Fruit fly (Drosophila melanogaster) whole organism, pupa: ENCODE results near the gene Scsalpha1.

Experiments
- CG10348 ChIP-seq: fragments of 200-800 bp; sonication (Bioruptor generic); IDR thresholded peaks from 2 replicates; pipeline ENCODE4 v1.3.6; 2022; ENCODE audit warnings: missing biosample characterization, missing genetic modification characterization
- CG12605 ChIP-seq: fragments of 200-800 bp; sonication (Bioruptor generic); IDR thresholded peaks from 2 replicates; pipeline ENCODE4 v1.3.6; 2022; ENCODE audit warnings: missing biosample characterization, missing genetic modification characterization
- CG13204 ChIP-seq: fragments of 200-800 bp; sonication (Bioruptor generic); optimal IDR thresholded peaks from 2 replicates; lab custom pipeline; 2018; ENCODE audit warnings: missing biosample characterization, mild to moderate bottlenecking, missing genetic modification characterization, moderate library complexity
- CG14655 ChIP-seq: fragments of 200-800 bp; sonication (Bioruptor generic); optimal IDR thresholded peaks from 3 replicates; lab custom pipeline; 2017; ENCODE audit warnings: mild to moderate bottlenecking, missing biosample characterization, missing genetic modification reagents, missing genetic modification characterization
- CG15710 ChIP-seq: fragments of 200-800 bp; sonication (Bioruptor generic); optimal IDR thresholded peaks from 2 replicates; lab custom pipeline; 2018; ENCODE audit warnings: missing biosample characterization, mild to moderate bottlenecking, missing genetic modification characterization, moderate library complexity
- CG17806 ChIP-seq: fragments of 200-800 bp; sonication (Bioruptor generic); optimal IDR thresholded peaks from 2 replicates; lab custom pipeline; 2018; ENCODE audit warnings: missing biosample characterization, mild to moderate bottlenecking, missing genetic modification characterization, moderate library complexity
- CG32121 ChIP-seq: fragments of 200-800 bp; sonication (Bioruptor generic); IDR thresholded peaks from 2 replicates; pipeline ENCODE4 v1.3.6; 2022; ENCODE audit warnings: missing biosample characterization, missing genetic modification characterization
- CG34367 ChIP-seq: fragments of 200-800 bp; sonication (Bioruptor generic); optimal IDR thresholded peaks from 2 replicates; lab custom pipeline; 2018; ENCODE audit warnings: missing biosample characterization, mild to moderate bottlenecking, missing genetic modification characterization
- CG4496 ChIP-seq: fragments of 200-800 bp; sonication (Bioruptor generic); IDR thresholded peaks from 3 replicates; pipeline ENCODE4 v1.3.6; 2022; ENCODE audit warnings: missing biosample characterization, missing genetic modification characterization
- CG8159 ChIP-seq: fragments of 200-800 bp; sonication (Bioruptor generic); optimal IDR thresholded peaks from 3 replicates; lab custom pipeline; 2018; ENCODE audit warnings: missing biosample characterization, mild to moderate bottlenecking, missing genetic modification characterization, moderate library complexity
- CG8301 ChIP-seq: fragments of 200-800 bp; sonication (Bioruptor generic); optimal IDR thresholded peaks from 2 replicates; lab custom pipeline; 2018; ENCODE audit warnings: missing biosample characterization, mild to moderate bottlenecking, missing genetic modification characterization
- CG9948 ChIP-seq: fragments of 200-800 bp; sonication (Bioruptor generic); optimal IDR thresholded peaks from 2 replicates; lab custom pipeline; 2018; ENCODE audit warnings: missing biosample characterization, mild to moderate bottlenecking, missing genetic modification characterization, moderate library complexity
- D1 ChIP-seq: fragments of 200-800 bp; sonication (Bioruptor generic); optimal IDR thresholded peaks from 2 replicates; lab custom pipeline; 2018; ENCODE audit warnings: missing biosample characterization, mild to moderate bottlenecking, missing genetic modification characterization, moderate library complexity
- EcR ChIP-seq: fragments of 200-800 bp; sonication (Bioruptor generic); optimal IDR thresholded peaks from 3 replicates; lab custom pipeline; 2019; ENCODE audit warnings: missing biosample characterization, missing genetic modification characterization, mild to moderate bottlenecking, moderate library complexity, missing genetic modification reagents
- Ets98B ChIP-seq: fragments of 200-800 bp; sonication (Bioruptor generic); IDR thresholded peaks from 2 replicates; pipeline ENCODE4 v1.3.6; 2022; ENCODE audit warnings: missing biosample characterization, missing genetic modification characterization
- Pif1A ChIP-seq: fragments of 200-800 bp; sonication (Bioruptor generic); optimal IDR thresholded peaks from 3 replicates; lab custom pipeline; 2016; ENCODE audit warnings: missing biosample characterization, missing genetic modification characterization
- Pif1B ChIP-seq: fragments of 200-800 bp; sonication (Bioruptor generic); optimal IDR thresholded peaks from 3 replicates; lab custom pipeline; 2016; ENCODE audit warnings: missing biosample characterization, missing genetic modification characterization
- Snoo ChIP-seq: fragments of 200-800 bp; sonication (Bioruptor generic); optimal IDR thresholded peaks from 3 replicates; lab custom pipeline; 2017; ENCODE audit warnings: missing biosample characterization, mild to moderate bottlenecking, missing genetic modification characterization, inconsistent platforms
- fd96Ca ChIP-seq: fragments of 200-800 bp; sonication (Bioruptor generic); IDR thresholded peaks from 3 replicates; pipeline ENCODE4 v1.3.6; 2022; ENCODE audit warnings: missing biosample characterization, missing genetic modification characterization
- gl ChIP-seq: fragments of 200-800 bp; sonication (Bioruptor generic); optimal IDR thresholded peaks from 2 replicates; lab custom pipeline; 2018; ENCODE audit warnings: missing biosample characterization, mild to moderate bottlenecking, missing genetic modification characterization
- rn ChIP-seq: fragments of 200-800 bp; sonication (Bioruptor generic); IDR thresholded peaks from 2 replicates; pipeline ENCODE4 v1.3.6; 2022; ENCODE audit warnings: missing biosample characterization, missing genetic modification characterization

The Scsalpha1 gene

dm6 chr3L:3802677-3803076 lies 11.3 kb upstream of the Scsalpha1 start:
- peak; percentile 57 for TF ChIP-seq CG8159
- no peak for TF ChIP-seq CG13204 (GFP tag; lab: Kevin White, UChicago)
- TF ChIP-seq CG14655 (GFP tag; lab: Kevin White, UChicago): no peak
- peak; percentile 59 for TF ChIP-seq Snoo (tag; lab: Kevin White, UChicago)
- TF ChIP-seq CG8301 (tag; lab: Kevin White, UChicago): peak; percentile 25
- peak; percentile 73 for TF ChIP-seq Ets98B (GFP tag; lab: Robert Waterston, UW)
- peak; percentile 21 for TF ChIP-seq CG9948
- no peak for TF ChIP-seq gl (tag; lab: Kevin White, UChicago)
- TF ChIP-seq CG4496: peak; percentile 83
- TF ChIP-seq CG15710: peak; percentile 73
- no peak for TF ChIP-seq CG10348 (GFP tag; lab: Robert Waterston, UW)
- no peak for TF ChIP-seq D1 (tag; lab: Kevin White, UChicago)
- TF ChIP-seq fd96Ca (GFP tag; lab: Robert Waterston, UW): peak; percentile 85; the same call in 2 of the 3 replicates
- TF ChIP-seq EcR: no peak
- 0 out of 2 replicates have a peak, but pooled peaks have one; percentile 9 for TF ChIP-seq rn (GFP tag; lab: Robert Waterston, UW)
- no peak for TF ChIP-seq Pif1A
- TF ChIP-seq CG12605 (GFP tag; lab: Robert Waterston, UW): peak; percentile 50; the same call in 1 of the 2 replicates
- TF ChIP-seq CG32121 (GFP tag; lab: Robert Waterston, UW): peak; percentile 60
- peak; percentile 48 for TF ChIP-seq CG17806 (tag; lab: Kevin White, UChicago)
- TF ChIP-seq CG34367 (tag; lab: Kevin White, UChicago): peak; percentile 70
- TF ChIP-seq Pif1B (GFP tag; lab: Kevin White, UChicago): no peak

DNA sequence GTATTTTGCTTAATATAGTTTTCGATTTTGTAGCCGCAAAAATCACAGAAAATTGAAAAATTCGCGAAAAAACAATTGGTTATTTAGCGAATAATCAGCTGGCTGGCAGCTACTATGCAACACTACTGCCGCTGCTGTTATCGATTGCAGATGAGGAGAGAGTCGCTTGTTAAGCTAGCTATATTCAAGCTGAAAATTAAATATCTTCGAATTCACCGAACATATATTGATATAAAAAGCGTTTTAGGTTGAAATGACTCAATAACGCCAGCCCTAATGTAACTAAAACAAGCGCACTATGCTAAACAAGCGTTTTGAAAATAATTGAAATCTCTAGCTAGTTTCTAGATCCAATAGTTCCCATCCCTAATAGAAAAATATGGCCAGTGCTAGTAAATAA lies 7.7 kb upstream of the Scsalpha1 start, which contains the start of the genes CG32264, ntc and IntS10:
CG32264 (minus strand) TSS at position 130 of the 400 bp plus-strand sequence.
ntc (minus strand) TSS at position 130 of the 400 bp plus-strand sequence.
IntS10 (plus strand) TSS at position 381 of the 400 bp plus-strand sequence.
- TF ChIP-seq gl (tag; lab: Kevin White, UChicago) (no peak), CG14655 (GFP tag; lab: Kevin White, UChicago) (no peak), Ets98B (GFP tag; lab: Robert Waterston, UW) (peak; percentile 43), CG13204 (GFP tag; lab: Kevin White, UChicago) (no peak), CG15710 (peak; percentile 61), CG9948 (peak; percentile 23), D1 (tag; lab: Kevin White, UChicago) (peak; percentile 52), CG34367 (tag; lab: Kevin White, UChicago) (no peak), CG17806 (tag; lab: Kevin White, UChicago) (peak; percentile 29), Pif1A (no peak), rn (GFP tag; lab: Robert Waterston, UW) (no peak), Pif1B (GFP tag; lab: Kevin White, UChicago) (no peak), CG12605 (GFP tag; lab: Robert Waterston, UW) (no peak), CG8159 (no peak), CG10348 (GFP tag; lab: Robert Waterston, UW) (no peak), CG8301 (tag; lab: Kevin White, UChicago) (peak; percentile 48), EcR (no peak), Snoo (tag; lab: Kevin White, UChicago) (no peak), fd96Ca (GFP tag; lab: Robert Waterston, UW) (no peak; the same call in 1 of the 3 replicates), CG32121 (GFP tag; lab: Robert Waterston, UW) (peak; percentile 34; the same call in 1 of the 2 replicates), CG4496 (no peak)

- TF ChIP-seq CG17806 (tag; lab: Kevin White, UChicago) (no peak), EcR (no peak), CG15710 (no peak), CG8159 (no peak), fd96Ca (GFP tag; lab: Robert Waterston, UW) (no peak)
These were observed 4.1 kb upstream of the Scsalpha1 start, which contains the start of gene CG32262 for dm6 chr3L:3809943-3810342. Gene CG32262, minus strand, starts transcription at chr3L:3810196.

DNA sequence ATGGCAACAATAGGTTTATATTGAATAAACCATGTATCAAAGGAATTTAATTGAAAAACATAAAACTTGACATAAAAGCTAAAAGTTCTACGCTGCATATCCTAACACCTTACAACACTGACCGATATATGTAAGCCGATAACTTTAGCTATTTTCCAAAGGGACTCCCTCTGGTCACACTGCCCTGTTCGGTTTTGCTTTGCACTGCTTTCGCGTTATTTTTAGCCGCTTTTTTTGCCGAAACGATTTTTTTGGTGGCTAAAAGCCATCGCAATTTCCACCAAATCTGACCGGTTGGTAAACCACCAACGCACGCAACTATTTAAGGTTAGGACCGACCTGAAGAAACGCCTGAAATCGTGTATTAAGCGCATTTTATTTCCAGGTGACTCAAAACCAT lies 2.9 kb upstream of the Scsalpha1 start, which contains the start of the genes CG32263 and PIG-B:
CG32263 (minus strand) TSS at position 26 of the 400 bp plus-strand sequence.
PIG-B (plus strand) TSS at position 175 of the 400 bp plus-strand sequence.
- TF ChIP-seq CG8159 (no peak), CG14655 (GFP tag; lab: Kevin White, UChicago) (no peak), CG8301 (tag; lab: Kevin White, UChicago) (no peak)

- TF ChIP-seq CG10348 (GFP tag; lab: Robert Waterston, UW): no peak
- no peak for TF ChIP-seq CG9948
- no peak for TF ChIP-seq CG32121 (GFP tag; lab: Robert Waterston, UW)
- no peak for TF ChIP-seq CG14655 (GFP tag; lab: Kevin White, UChicago)
- TF ChIP-seq gl (tag; lab: Kevin White, UChicago): no peak
These were observed 2.2 kb downstream of the Scsalpha1 start, which contains the start of gene Acp63F for dm6 chr3L:3816254-3816653. Gene Acp63F, minus strand, starts transcription at chr3L:3816354.

dm6 chr3L:3816772-3817483 lies 2.9 kb downstream of the Scsalpha1 start:
- no peak for TF ChIP-seq CG9948
- TF ChIP-seq fd96Ca (GFP tag; lab: Robert Waterston, UW): no peak
- TF ChIP-seq Pif1B (GFP tag; lab: Kevin White, UChicago): peak; percentile 69
- TF ChIP-seq CG4496: peak; percentile 68; the same call in 2 of the 3 replicates
- TF ChIP-seq Snoo (tag; lab: Kevin White, UChicago): peak; percentile 35
- peak; percentile 17; the same call in 1 of the 2 replicates for TF ChIP-seq Ets98B (GFP tag; lab: Robert Waterston, UW)
- peak; percentile 84 for TF ChIP-seq gl (tag; lab: Kevin White, UChicago)
- TF ChIP-seq CG17806 (tag; lab: Kevin White, UChicago): peak; percentile 37
- no peak for TF ChIP-seq CG14655 (GFP tag; lab: Kevin White, UChicago)
- TF ChIP-seq rn (GFP tag; lab: Robert Waterston, UW): no peak
- peak; percentile 42 for TF ChIP-seq CG34367 (tag; lab: Kevin White, UChicago)
- TF ChIP-seq CG8301 (tag; lab: Kevin White, UChicago): peak; percentile 44
- TF ChIP-seq CG8159: peak; percentile 44
- peak; percentile 80 for TF ChIP-seq EcR
- peak; percentile 56 for TF ChIP-seq CG12605 (GFP tag; lab: Robert Waterston, UW)
- TF ChIP-seq Pif1A: no peak
- TF ChIP-seq CG10348 (GFP tag; lab: Robert Waterston, UW): no peak
- peak; percentile 12 for TF ChIP-seq CG15710
- peak; percentile 18; the same call in 1 of the 2 replicates for TF ChIP-seq CG32121 (GFP tag; lab: Robert Waterston, UW)
- TF ChIP-seq D1 (tag; lab: Kevin White, UChicago): no peak
- TF ChIP-seq CG13204 (GFP tag; lab: Kevin White, UChicago): no peak
- TF ChIP-seq, all 21 proteins: peak for 13
